Worm (Caenorhabditis elegans) whole organism, L3 larva: ENCODE data around the gene F40G9.12.
A peak's percentile ranks its signal among the peaks of the same experiment; 100 is the strongest.

ENCODE experiments used
- R02D3.7 ChIP-seq: fragments of 150-350 bp; optimal IDR thresholded peaks from 2 replicates; lab custom pipeline; 2014; ENCODE audit warnings: missing biosample characterization, missing genetic modification characterization
- ZK546.5 ChIP-seq: sonication (generic microtip); optimal IDR thresholded peaks from 2 replicates; lab custom pipeline; 2017; ENCODE audit warnings: missing biosample characterization, missing genetic modification characterization
- aly-2 ChIP-seq: fragments of 150-350 bp; optimal IDR thresholded peaks from 2 replicates; lab custom pipeline; 2014; ENCODE audit warnings: missing biosample characterization, missing genetic modification characterization
- ama-1 ChIP-seq: fragments of 150-350 bp; optimal IDR thresholded peaks from 2 replicates; lab custom pipeline; 2018
- ceh-16 ChIP-seq: sonication (generic microtip); optimal IDR thresholded peaks from 2 replicates; lab custom pipeline; 2017; ENCODE audit warnings: missing biosample characterization, missing genetic modification characterization
- ceh-28 ChIP-seq: fragments of 150-350 bp; optimal IDR thresholded peaks from 2 replicates; lab custom pipeline; 2014; ENCODE audit warnings: missing biosample characterization, missing genetic modification reagents, missing genetic modification characterization
- ceh-82 ChIP-seq: fragments of 150-350 bp; optimal IDR thresholded peaks from 2 replicates; lab custom pipeline; 2014; ENCODE audit warnings: missing biosample characterization, missing genetic modification characterization
- daf-12 ChIP-seq: fragments of 150-350 bp; optimal IDR thresholded peaks from 2 replicates; lab custom pipeline; 2014; ENCODE audit warnings: missing biosample characterization, missing genetic modification reagents, missing genetic modification characterization
- egl-5 ChIP-seq: fragments of 150-350 bp; optimal IDR thresholded peaks from 2 replicates; lab custom pipeline; 2017; ENCODE audit warnings: missing biosample characterization, missing genetic modification reagents, missing genetic modification characterization, inconsistent platforms
- elt-2 ChIP-seq: sonication (generic microtip); optimal IDR thresholded peaks from 2 replicates; lab custom pipeline; 2016; ENCODE audit warnings: missing genetic modification reagents, mild to moderate bottlenecking, missing genetic modification characterization, missing compliant biosample characterization
- elt-3 ChIP-seq, 3 experiments: fragments of 150-350 bp in 1 of 3; sonication (generic microtip) in 2 of 3; optimal IDR thresholded peaks; 2 replicates in 2 of 3; 4 replicates in 1 of 3; lab custom pipeline; 2014 to 2017; ENCODE audit warnings: missing biosample characterization in 3 of 3, missing genetic modification characterization in 3 of 3
- fkh-2 ChIP-seq: fragments of 150-350 bp; optimal IDR thresholded peaks from 2 replicates; lab custom pipeline; 2014; ENCODE audit warnings: missing biosample characterization, missing genetic modification reagents, missing genetic modification characterization
- fos-1 ChIP-seq: fragments of 150-350 bp; optimal IDR thresholded peaks from 2 replicates; lab custom pipeline; 2014; ENCODE audit warnings: missing biosample characterization, missing genetic modification characterization
- hmg-11 ChIP-seq: sonication (generic microtip); optimal IDR thresholded peaks from 2 replicates; lab custom pipeline; 2016; ENCODE audit warnings: missing genetic modification characterization, missing compliant biosample characterization
- lin-15B ChIP-seq: fragments of 150-350 bp; optimal IDR thresholded peaks from 2 replicates; lab custom pipeline; 2014; ENCODE audit warnings: missing biosample characterization, missing genetic modification characterization
- lin-39 ChIP-seq: fragments of 150-350 bp; optimal IDR thresholded peaks from 2 replicates; lab custom pipeline; 2018; ENCODE audit warnings: missing biosample characterization, missing genetic modification reagents, missing genetic modification characterization
- lsy-12 ChIP-seq: sonication (generic microtip); optimal IDR thresholded peaks from 2 replicates; lab custom pipeline; 2016; ENCODE audit warnings: mild to moderate bottlenecking, missing genetic modification characterization, missing compliant biosample characterization
- mml-1 ChIP-seq: fragments of 150-350 bp; sonication (generic microtip); optimal IDR thresholded peaks from 3 replicates; lab custom pipeline; 2014; ENCODE audit warnings: missing biosample characterization, missing genetic modification characterization
- nfya-1 ChIP-seq: sonication (generic microtip); optimal IDR thresholded peaks from 2 replicates; lab custom pipeline; 2017; ENCODE audit warnings: missing genetic modification characterization, mild to moderate bottlenecking, missing compliant biosample characterization, antibody characterized with exemption, moderate library complexity; ENCODE audit not compliant: insufficient read depth
- nhr-11 ChIP-seq: fragments of 150-350 bp; optimal IDR thresholded peaks from 2 replicates; lab custom pipeline; 2014; ENCODE audit warnings: missing biosample characterization, missing genetic modification characterization
- nhr-23 ChIP-seq: fragments of 150-350 bp; optimal IDR thresholded peaks from 2 replicates; lab custom pipeline; 2014; ENCODE audit warnings: missing biosample characterization, missing genetic modification reagents, missing genetic modification characterization
- nhr-237 ChIP-seq: fragments of 150-350 bp; optimal IDR thresholded peaks from 2 replicates; lab custom pipeline; 2014; ENCODE audit warnings: missing biosample characterization, missing genetic modification characterization
- nhr-25 ChIP-seq: sonication (generic microtip); optimal IDR thresholded peaks from 2 replicates; lab custom pipeline; 2017; ENCODE audit warnings: missing biosample characterization, missing genetic modification characterization
- nhr-28 ChIP-seq: fragments of 150-350 bp; optimal IDR thresholded peaks from 2 replicates; lab custom pipeline; 2014; ENCODE audit warnings: missing biosample characterization, missing genetic modification characterization
- nhr-43 ChIP-seq: sonication (generic microtip); optimal IDR thresholded peaks from 2 replicates; lab custom pipeline; 2016; ENCODE audit warnings: mild to moderate bottlenecking, missing genetic modification characterization, missing compliant biosample characterization; ENCODE audit not compliant: poor library complexity, severe bottlenecking
- nhr-77 ChIP-seq: fragments of 150-350 bp; optimal IDR thresholded peaks from 2 replicates; lab custom pipeline; 2014; ENCODE audit warnings: missing biosample characterization, missing genetic modification characterization
- pqm-1 ChIP-seq: fragments of 150-350 bp; optimal IDR thresholded peaks from 2 replicates; lab custom pipeline; 2017; ENCODE audit warnings: missing biosample characterization, missing genetic modification characterization, inconsistent platforms
- sea-2 ChIP-seq: fragments of 150-350 bp; sonication (generic microtip); optimal IDR thresholded peaks from 4 replicates; lab custom pipeline; 2014; ENCODE audit warnings: missing biosample characterization, missing genetic modification reagents, missing genetic modification characterization
- skn-1 ChIP-seq: fragments of 150-350 bp; optimal IDR thresholded peaks from 2 replicates; lab custom pipeline; 2014; ENCODE audit warnings: missing biosample characterization, missing genetic modification characterization
- unc-62 ChIP-seq: fragments of 150-350 bp; sonication (generic microtip); optimal IDR thresholded peaks from 4 replicates; lab custom pipeline; 2014; ENCODE audit warnings: missing biosample characterization, missing genetic modification reagents, missing genetic modification characterization
- zag-1 ChIP-seq: fragments of 150-350 bp; optimal IDR thresholded peaks from 2 replicates; lab custom pipeline; 2014; ENCODE audit warnings: missing biosample characterization, missing genetic modification characterization
- ztf-11 ChIP-seq: fragments of 150-350 bp; optimal IDR thresholded peaks from 2 replicates; lab custom pipeline; 2014; ENCODE audit warnings: missing biosample characterization, missing genetic modification characterization
- ztf-4 ChIP-seq: fragments of 150-350 bp; optimal IDR thresholded peaks from 2 replicates; lab custom pipeline; 2014; ENCODE audit warnings: missing biosample characterization, missing genetic modification characterization

Gene F40G9.12

ce11 chrIII:190686-191085, 19.0 kb downstream of the F40G9.12 start, which contains the start of gene cox-17:
Gene cox-17, plus strand, starts transcription at chrIII:190986.
- TF ChIP-seq nhr-11 (no peak), elt-2 (peak; percentile 6), aly-2 (no peak), ama-1 (lab: Kevin White, UChicago) (no peak), egl-5 (no peak), lin-39 (tag; lab: Kevin White, UChicago) (no peak)

ce11 chrIII:191803-192202, 20.2 kb downstream of the F40G9.12 start, which contains the start of gene sec-20:
Gene sec-20, plus strand, starts transcription at chrIII:192103.
- TF ChIP-seq lsy-12 (tag; lab: Kevin White, UChicago), result no peak
- TF ChIP-seq aly-2, result no peak
- no peak for TF ChIP-seq ztf-11 (tag; lab: Kevin White, UChicago)
- no peak for TF ChIP-seq nhr-77 (tag; lab: Kevin White, UChicago)
- no peak for TF ChIP-seq nhr-43
- TF ChIP-seq zag-1 (tag; lab: Kevin White, UChicago), result no peak
- TF ChIP-seq nhr-23, result no peak
- TF ChIP-seq R02D3.7 (tag; lab: Kevin White, UChicago), result no peak
- no peak for TF ChIP-seq lin-15B (tag; lab: Kevin White, UChicago)
- TF ChIP-seq, all 47 proteins: peak for 0

ce11 chrIII:194160-194559, 22.5 kb downstream of the F40G9.12 start, which contains the start of gene F40G9.17:
Gene F40G9.17, plus strand, starts transcription at chrIII:194460.
- no peak for TF ChIP-seq nhr-25
- TF ChIP-seq lin-15B (tag; lab: Kevin White, UChicago), result no peak
- no peak for TF ChIP-seq R02D3.7 (tag; lab: Kevin White, UChicago)
- TF ChIP-seq sea-2 (GFP tag; lab: Kevin White, UChicago), result no peak
- TF ChIP-seq fos-1 (tag; lab: Kevin White, UChicago), result no peak
- TF ChIP-seq nhr-237 (tag; lab: Kevin White, UChicago), result no peak

ce11 chrIII:203953-204352, 32.3 kb downstream of the F40G9.12 start:
- TF ChIP-seq ceh-16 (tag; lab: Kevin White, UChicago), result no peak
- no peak for TF ChIP-seq hmg-11 (tag; lab: Kevin White, UChicago)
- no peak for TF ChIP-seq fkh-2
- peak; percentile 96 for TF ChIP-seq ceh-28 (tag; lab: Kevin White, UChicago)

- TF ChIP-seq nhr-28 (tag; lab: Kevin White, UChicago), result no peak
- no peak for TF ChIP-seq nfya-1 (tag; lab: Kevin White, UChicago)
- TF ChIP-seq ztf-4 (tag; lab: Kevin White, UChicago), result no peak
- TF ChIP-seq hmg-11 (tag; lab: Kevin White, UChicago), result no peak
- TF ChIP-seq ceh-82, result no peak
- no peak for TF ChIP-seq elt-3 (tag; optimal IDR thresholded peaks at IDR 0.05; lab: Kevin White, UChicago)
- no peak for TF ChIP-seq zag-1 (tag; lab: Kevin White, UChicago)
- no peak for TF ChIP-seq ZK546.5 (tag; lab: Kevin White, UChicago)
- no peak for TF ChIP-seq sea-2 (GFP tag; lab: Kevin White, UChicago)
- no peak for TF ChIP-seq nhr-25
- TF ChIP-seq nhr-23, result no peak
- no peak for TF ChIP-seq daf-12 (tag; lab: Kevin White, UChicago)
- TF ChIP-seq ceh-28 (tag; lab: Kevin White, UChicago), result no peak
- TF ChIP-seq pqm-1 (tag; lab: Kevin White, UChicago), result no peak
- no peak for TF ChIP-seq lin-15B (tag; lab: Kevin White, UChicago)
Observed at ce11 chrIII:207023-207422, 35.4 kb downstream of the F40G9.12 start, which contains the start of gene W10C4.1. Gene W10C4.1, minus strand, starts transcription at chrIII:207123.

- TF ChIP-seq lin-39 (tag; lab: Kevin White, UChicago), result no peak
- no peak for TF ChIP-seq nhr-25
- TF ChIP-seq ceh-28 (tag; lab: Kevin White, UChicago), result no peak
- TF ChIP-seq fkh-2, result no peak
- no peak for TF ChIP-seq egl-5
- TF ChIP-seq aly-2, result no peak
- no peak for TF ChIP-seq mml-1 (tag; lab: Kevin White, UChicago)
- TF ChIP-seq skn-1, result no peak
- no peak for TF ChIP-seq unc-62 (GFP tag; lab: Kevin White, UChicago)
Observed at ce11 chrIII:208793-209694, 37.4 kb downstream of the F40G9.12 start.
